Fruit fly (Drosophila melanogaster): ENCODE results near the gene eyg.

DNA sequence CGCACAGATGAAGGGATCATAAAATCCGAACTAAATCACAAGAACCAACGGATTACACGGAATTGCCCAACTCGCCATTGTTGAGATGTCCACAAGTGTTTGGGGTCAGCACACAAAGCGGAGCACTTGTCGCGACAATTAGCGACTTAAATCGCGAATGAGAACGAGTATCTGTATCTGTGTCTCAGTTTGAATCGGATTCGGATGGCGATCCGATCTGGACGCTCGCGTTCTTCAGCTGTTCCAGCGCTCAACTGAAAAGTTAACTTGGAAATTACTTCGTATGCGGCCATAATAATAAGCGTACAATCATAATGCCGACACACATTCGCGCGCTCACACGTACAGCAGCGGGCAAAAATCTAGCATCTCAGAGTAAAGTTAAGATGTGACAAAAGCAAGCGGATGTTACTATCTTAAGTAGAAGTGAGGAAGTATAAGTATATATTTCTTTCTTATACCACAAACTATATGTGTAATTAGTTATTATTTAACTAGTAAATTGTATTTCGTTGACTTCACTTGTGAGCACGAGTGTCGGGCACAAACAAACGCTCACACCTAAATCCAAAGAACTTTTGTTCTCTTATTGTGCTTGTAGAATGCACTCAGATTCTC is 22.7 kb upstream of the eyg start, which contains the start of gene CG10660:
- TF ChIP-seq pan (optimal IDR thresholded peaks at IDR 0.05), result no peak
- no peak for TF ChIP-seq usp (GFP tag; optimal IDR thresholded peaks at IDR 0.05)
- no peak for TF ChIP-seq psq (optimal IDR thresholded peaks at IDR 0.05)
